Worm (Caenorhabditis elegans) whole organism, mixed stage, embryonic: ENCODE results near the gene Y61A9LA.12.

Experiments used
- bed-3 ChIP-seq: fragments of 200-800 bp; sonication (Bioruptor generic); optimal IDR thresholded peaks from 3 replicates; lab custom pipeline; 2018; ENCODE audit warnings: mild to moderate bottlenecking, missing genetic modification characterization, moderate library complexity, missing compliant biosample characterization
- blmp-1 ChIP-seq: fragments of 150-350 bp; optimal IDR thresholded peaks from 2 replicates; lab custom pipeline; 2014; ENCODE audit warnings: missing biosample characterization, missing genetic modification characterization
- ceh-43 ChIP-seq: fragments of 200-800 bp; sonication (Bioruptor generic); optimal IDR thresholded peaks from 2 replicates; lab custom pipeline; 2018; ENCODE audit warnings: mild to moderate bottlenecking, missing genetic modification characterization, moderate library complexity, missing compliant biosample characterization
- ceh-83 ChIP-seq: fragments of 200-800 bp; sonication (Bioruptor generic); optimal IDR thresholded peaks from 2 replicates; lab custom pipeline; 2018; ENCODE audit warnings: mild to moderate bottlenecking, missing genetic modification characterization, missing compliant biosample characterization
- ces-1 ChIP-seq: fragments of 150-350 bp; optimal IDR thresholded peaks from 2 replicates; lab custom pipeline; 2014; ENCODE audit warnings: missing biosample characterization, missing genetic modification reagents, missing genetic modification characterization
- cnd-1 ChIP-seq: fragments of 200-800 bp; sonication (Bioruptor generic); optimal IDR thresholded peaks from 2 replicates; lab custom pipeline; 2018; ENCODE audit warnings: mild to moderate bottlenecking, missing genetic modification characterization, missing compliant biosample characterization
- drap-1 ChIP-seq: fragments of 200-800 bp; sonication (Bioruptor generic); optimal IDR thresholded peaks from 3 replicates; lab custom pipeline; 2018; ENCODE audit warnings: mild to moderate bottlenecking, missing genetic modification characterization, missing compliant biosample characterization
- elt-1 ChIP-seq: sonication (generic microtip); optimal IDR thresholded peaks from 2 replicates; lab custom pipeline; 2017; ENCODE audit warnings: missing genetic modification characterization, mild to moderate bottlenecking, missing compliant biosample characterization, antibody characterized with exemption, moderate library complexity, borderline replicate concordance; ENCODE audit not compliant: insufficient read depth
- elt-3 ChIP-seq: fragments of 150-350 bp; optimal IDR thresholded peaks from 2 replicates; lab custom pipeline; 2014; ENCODE audit warnings: missing biosample characterization, missing genetic modification characterization
- flh-1 ChIP-seq: fragments of 200-800 bp; sonication (Bioruptor generic); optimal IDR thresholded peaks from 2 replicates; lab custom pipeline; 2018; ENCODE audit warnings: mild to moderate bottlenecking, missing genetic modification characterization, moderate library complexity, missing compliant biosample characterization
- ham-2 ChIP-seq: fragments of 200-800 bp; sonication (Bioruptor generic); optimal IDR thresholded peaks from 2 replicates; lab custom pipeline; 2018; ENCODE audit warnings: mild to moderate bottlenecking, missing genetic modification characterization, missing compliant biosample characterization
- hlh-1 ChIP-seq: fragments of 150-350 bp; optimal IDR thresholded peaks from 2 replicates; lab custom pipeline; 2014; ENCODE audit warnings: missing biosample characterization, missing genetic modification reagents, missing genetic modification characterization
- lin-13 ChIP-seq: fragments of 150-350 bp; optimal IDR thresholded peaks from 2 replicates; lab custom pipeline; 2014; ENCODE audit warnings: missing biosample characterization, missing genetic modification characterization
- lsy-2 ChIP-seq: fragments of 150-350 bp; optimal IDR thresholded peaks from 2 replicates; lab custom pipeline; 2014; ENCODE audit warnings: missing biosample characterization, missing genetic modification characterization
- mep-1 ChIP-seq: fragments of 150-350 bp; optimal IDR thresholded peaks from 2 replicates; lab custom pipeline; 2017; ENCODE audit warnings: missing biosample characterization, missing genetic modification reagents, missing genetic modification characterization, inconsistent platforms
- mls-2 ChIP-seq: sonication (generic microtip); optimal IDR thresholded peaks from 2 replicates; lab custom pipeline; 2016; ENCODE audit warnings: mild to moderate bottlenecking, missing genetic modification characterization, moderate library complexity, missing compliant biosample characterization
- nhr-12 ChIP-seq: fragments of 150-350 bp; optimal IDR thresholded peaks from 2 replicates; lab custom pipeline; 2014; ENCODE audit warnings: missing biosample characterization, missing genetic modification characterization
- nhr-2 ChIP-seq: fragments of 150-350 bp; optimal IDR thresholded peaks from 2 replicates; lab custom pipeline; 2014; ENCODE audit warnings: missing biosample characterization, missing genetic modification characterization
- nhr-28 ChIP-seq: fragments of 150-350 bp; optimal IDR thresholded peaks from 2 replicates; lab custom pipeline; 2014; ENCODE audit warnings: missing biosample characterization, missing genetic modification characterization
- nhr-76 ChIP-seq: sonication (generic microtip); optimal IDR thresholded peaks from 2 replicates; lab custom pipeline; 2017; ENCODE audit warnings: missing biosample characterization, missing genetic modification characterization
- pha-4 ChIP-seq: fragments of 150-350 bp; optimal IDR thresholded peaks from 2 replicates; lab custom pipeline; 2018; ENCODE audit warnings: missing biosample characterization, missing genetic modification reagents, missing genetic modification characterization
- sem-2 ChIP-seq: fragments of 200-800 bp; sonication (Bioruptor generic); optimal IDR thresholded peaks from 2 replicates; lab custom pipeline; 2018; ENCODE audit warnings: mild to moderate bottlenecking, missing genetic modification characterization, missing compliant biosample characterization
- snpc-4 ChIP-seq: fragments of 150-350 bp; optimal IDR thresholded peaks from 2 replicates; lab custom pipeline; 2014; ENCODE audit warnings: missing biosample characterization, missing genetic modification characterization
- sptf-1 ChIP-seq: sonication (generic microtip); optimal IDR thresholded peaks from 2 replicates; lab custom pipeline; 2017; ENCODE audit warnings: mild to moderate bottlenecking, missing genetic modification characterization, moderate library complexity, missing compliant biosample characterization
- tbx-8 ChIP-seq: fragments of 200-800 bp; sonication (Bioruptor generic); optimal IDR thresholded peaks from 2 replicates; lab custom pipeline; 2018; ENCODE audit warnings: mild to moderate bottlenecking, missing genetic modification characterization, moderate library complexity, missing compliant biosample characterization
- unc-120 ChIP-seq: sonication (generic microtip); optimal IDR thresholded peaks from 2 replicates; lab custom pipeline; 2017; ENCODE audit warnings: missing genetic modification characterization, missing compliant biosample characterization; ENCODE audit not compliant: poor library complexity, severe bottlenecking
- zip-8 ChIP-seq: fragments of 150-350 bp; optimal IDR thresholded peaks from 2 replicates; lab custom pipeline; 2014; ENCODE audit warnings: missing biosample characterization, missing genetic modification characterization
- ztf-11 ChIP-seq: fragments of 150-350 bp; optimal IDR thresholded peaks from 2 replicates; lab custom pipeline; 2014; ENCODE audit warnings: missing biosample characterization, missing genetic modification characterization

The Y61A9LA.12 gene

ce11 chrV:4510351-4510750 lies 43.3 kb upstream of the Y61A9LA.12 start:
- TF ChIP-seq ham-2: peak; percentile 16
- TF ChIP-seq hlh-1: no peak

- TF ChIP-seq elt-3 (tag; lab: Kevin White, UChicago) (no peak), nhr-2 (tag; lab: Kevin White, UChicago) (no peak), drap-1 (GFP tag; lab: Kevin White, UChicago) (no peak), nhr-28 (tag; lab: Kevin White, UChicago) (no peak), bed-3 (no peak), ceh-83 (GFP tag; lab: Kevin White, UChicago) (no peak), snpc-4 (tag; lab: Kevin White, UChicago) (no peak), sem-2 (GFP tag; lab: Kevin White, UChicago) (no peak), lsy-2 (no peak), nhr-12 (tag; lab: Kevin White, UChicago) (no peak), ces-1 (GFP tag; lab: Kevin White, UChicago) (no peak), pha-4 (tag; lab: Kevin White, UChicago) (no peak), cnd-1 (tag; lab: Kevin White, UChicago) (no peak), hlh-1 (no peak)
Measured at ce11 chrV:4512733-4513132, 40.9 kb upstream of the Y61A9LA.12 start, which contains the start of gene T28F12.1. Gene T28F12.1 (plus strand): TSS chrV:4513033.

- TF ChIP-seq lsy-2: no peak
- no peak for TF ChIP-seq nhr-12 (tag; lab: Kevin White, UChicago)
- TF ChIP-seq elt-1 (tag; lab: Kevin White, UChicago): no peak
- TF ChIP-seq zip-8 (tag; lab: Kevin White, UChicago): no peak
- TF ChIP-seq flh-1 (GFP tag; lab: Kevin White, UChicago): no peak
- no peak for TF ChIP-seq hlh-1
- no peak for TF ChIP-seq unc-120 (tag; lab: Kevin White, UChicago)
- TF ChIP-seq mls-2 (tag; lab: Kevin White, UChicago): no peak
- TF ChIP-seq elt-3 (tag; lab: Kevin White, UChicago): no peak
- no peak for TF ChIP-seq mep-1
- no peak for TF ChIP-seq nhr-28 (tag; lab: Kevin White, UChicago)
- TF ChIP-seq nhr-2 (tag; lab: Kevin White, UChicago): no peak
- TF ChIP-seq sptf-1 (tag; lab: Kevin White, UChicago): no peak
- TF ChIP-seq ces-1 (GFP tag; lab: Kevin White, UChicago): no peak
- no peak for TF ChIP-seq nhr-76 (tag; lab: Kevin White, UChicago)
- TF ChIP-seq ztf-11: no peak
- no peak for TF ChIP-seq drap-1 (GFP tag; lab: Kevin White, UChicago)
- no peak for TF ChIP-seq tbx-8 (GFP tag; lab: Kevin White, UChicago)
- TF ChIP-seq ham-2: no peak
- TF ChIP-seq, all 35 proteins: peak for 0
Measured at ce11 chrV:4518657-4519056, 35.0 kb upstream of the Y61A9LA.12 start.

ce11 chrV:4523312-4523711 lies 30.4 kb upstream of the Y61A9LA.12 start:
- TF ChIP-seq nhr-2 (tag; lab: Kevin White, UChicago): no peak
- TF ChIP-seq lsy-2: no peak
- no peak for TF ChIP-seq drap-1 (GFP tag; lab: Kevin White, UChicago)
- TF ChIP-seq ceh-83 (GFP tag; lab: Kevin White, UChicago): no peak
- TF ChIP-seq blmp-1: no peak
- TF ChIP-seq sem-2 (GFP tag; lab: Kevin White, UChicago): no peak
- TF ChIP-seq elt-1 (tag; lab: Kevin White, UChicago): no peak
- no peak for TF ChIP-seq sptf-1 (tag; lab: Kevin White, UChicago)
- no peak for TF ChIP-seq lin-13 (tag; lab: Kevin White, UChicago)
- TF ChIP-seq ceh-43 (GFP tag; lab: Kevin White, UChicago): no peak

ce11 chrV:4523844-4524243 lies 29.8 kb upstream of the Y61A9LA.12 start:
- TF ChIP-seq lsy-2 (no peak), cnd-1 (tag; lab: Kevin White, UChicago) (peak; percentile 15), hlh-1 (peak; percentile 93), mep-1 (no peak), unc-120 (tag; lab: Kevin White, UChicago) (peak; percentile 23)

ce11 chrV:4524327-4524726 lies 29.3 kb upstream of the Y61A9LA.12 start:
- no peak for TF ChIP-seq nhr-12 (tag; lab: Kevin White, UChicago)
- TF ChIP-seq snpc-4 (tag; lab: Kevin White, UChicago): no peak
- TF ChIP-seq nhr-28 (tag; lab: Kevin White, UChicago): no peak
